Worm (Caenorhabditis elegans): ENCODE results near the gene K10D6.4.

ce11 chrV:11241580-11241979 lies 39.9 kb downstream of the K10D6.4 start, which contains the start of gene pgap-1:
- TF ChIP-seq aha-1 (tag; optimal IDR thresholded peaks at IDR 0.05), result no peak
- TF ChIP-seq ces-1 (GFP tag; optimal IDR thresholded peaks at IDR 0.05), result no peak
- TF ChIP-seq nhr-11 (tag; optimal IDR thresholded peaks at IDR 0.05), result no peak
- no peak for TF ChIP-seq skn-1 (tag; optimal IDR thresholded peaks at IDR 0.05)
- TF ChIP-seq mdl-1 (tag; optimal IDR thresholded peaks at IDR 0.05), result no peak
- TF ChIP-seq nhr-77 (tag; optimal IDR thresholded peaks at IDR 0.05), result no peak
- TF ChIP-seq lsy-2 (tag; optimal IDR thresholded peaks at IDR 0.05), result no peak
- no peak for TF ChIP-seq aly-2 (tag; optimal IDR thresholded peaks at IDR 0.05)
- no peak for TF ChIP-seq ama-1 (optimal IDR thresholded peaks at IDR 0.05)
- TF ChIP-seq mep-1 (tag; optimal IDR thresholded peaks at IDR 0.05), result no peak

Measured in whole organism, L1 larva.